Fruit fly (Drosophila melanogaster): ENCODE data around the gene beta4GalT7.

beta4GalT7 gene

dm6 chr3R:25047504-25047903, 24.4 kb downstream of the beta4GalT7 start, which contains the start of gene CG11790:
TSS of gene CG11790 (plus strand) at chr3R:25047706.
- TF ChIP-seq Dll (optimal IDR thresholded peaks at IDR 0.05) (no peak), usp (GFP tag; optimal IDR thresholded peaks at IDR 0.05) (no peak), EcR (GFP tag; optimal IDR thresholded peaks at IDR 0.05) (no peak)

dm6 chr3R:25049383-25049741, 26.3 kb downstream of the beta4GalT7 start, which contains the start of gene CG11791:
TSS of gene CG11791 (plus strand) at chr3R:25049616.
- TF ChIP-seq Dll (optimal IDR thresholded peaks at IDR 0.05), result no peak

- TF ChIP-seq pan (optimal IDR thresholded peaks at IDR 0.05) (no peak), CG8478 (optimal IDR thresholded peaks at IDR 0.05) (no peak), Dll (optimal IDR thresholded peaks at IDR 0.05) (no peak), usp (GFP tag; optimal IDR thresholded peaks at IDR 0.05) (no peak), psq (optimal IDR thresholded peaks at IDR 0.05) (no peak)
Observed at dm6 chr3R:25049742-25050517, 26.9 kb downstream of the beta4GalT7 start.

- TF ChIP-seq psq (optimal IDR thresholded peaks at IDR 0.05) (no peak), EcR (GFP tag; optimal IDR thresholded peaks at IDR 0.05) (no peak), pan (optimal IDR thresholded peaks at IDR 0.05) (no peak), Dll (optimal IDR thresholded peaks at IDR 0.05) (no peak), CG8478 (optimal IDR thresholded peaks at IDR 0.05) (no peak), usp (GFP tag; optimal IDR thresholded peaks at IDR 0.05) (no peak)
Observed at dm6 chr3R:25050649-25051048, 27.6 kb downstream of the beta4GalT7 start.

- no peak for TF ChIP-seq psq (optimal IDR thresholded peaks at IDR 0.05)
- TF ChIP-seq usp (GFP tag; optimal IDR thresholded peaks at IDR 0.05), result no peak
- no peak for TF ChIP-seq EcR (GFP tag; optimal IDR thresholded peaks at IDR 0.05)
- no peak for TF ChIP-seq pan (optimal IDR thresholded peaks at IDR 0.05)
- TF ChIP-seq Dll (optimal IDR thresholded peaks at IDR 0.05), result no peak
- TF ChIP-seq CG8478 (optimal IDR thresholded peaks at IDR 0.05), result no peak
Observed at dm6 chr3R:25051441-25052097, 28.5 kb downstream of the beta4GalT7 start.

dm6 chr3R:25054451-25055188, 31.6 kb downstream of the beta4GalT7 start, which contains the start of gene CG31109:
TSS of gene CG31109 (minus strand) at chr3R:25054653.
- TF ChIP-seq EcR (GFP tag; optimal IDR thresholded peaks at IDR 0.05), result no peak
- TF ChIP-seq usp (GFP tag; optimal IDR thresholded peaks at IDR 0.05), result no peak
- no peak for TF ChIP-seq CG8478 (optimal IDR thresholded peaks at IDR 0.05)
- no peak for TF ChIP-seq psq (optimal IDR thresholded peaks at IDR 0.05)
- TF ChIP-seq pan (optimal IDR thresholded peaks at IDR 0.05), result no peak
- no peak for TF ChIP-seq Dll (optimal IDR thresholded peaks at IDR 0.05)

dm6 chr3R:25056016-25056415, 33.0 kb downstream of the beta4GalT7 start, which contains the start of the genes CG31111 and stac:
TSS of gene CG31111 (minus strand) at chr3R:25056177.
TSS of gene stac (plus strand) at chr3R:25056286.
- TF ChIP-seq pan (optimal IDR thresholded peaks at IDR 0.05) (no peak), psq (optimal IDR thresholded peaks at IDR 0.05) (no peak), usp (GFP tag; optimal IDR thresholded peaks at IDR 0.05) (no peak), EcR (GFP tag; optimal IDR thresholded peaks at IDR 0.05) (no peak), CG8478 (optimal IDR thresholded peaks at IDR 0.05) (no peak)

dm6 chr3R:25056488-25057157, 33.6 kb downstream of the beta4GalT7 start:
- TF ChIP-seq EcR (GFP tag; optimal IDR thresholded peaks at IDR 0.05) (no peak), usp (GFP tag; optimal IDR thresholded peaks at IDR 0.05) (no peak), CG8478 (optimal IDR thresholded peaks at IDR 0.05) (no peak)

- no peak for TF ChIP-seq usp (GFP tag; optimal IDR thresholded peaks at IDR 0.05)
- no peak for TF ChIP-seq pan (optimal IDR thresholded peaks at IDR 0.05)
- TF ChIP-seq psq (optimal IDR thresholded peaks at IDR 0.05), result no peak
- TF ChIP-seq EcR (GFP tag; optimal IDR thresholded peaks at IDR 0.05), result no peak
- TF ChIP-seq Dll (optimal IDR thresholded peaks at IDR 0.05), result no peak
- TF ChIP-seq CG8478 (optimal IDR thresholded peaks at IDR 0.05), result no peak
Observed at dm6 chr3R:25060462-25060861, 37.4 kb downstream of the beta4GalT7 start.

dm6 chr3R:25064907-25065841, 42.1 kb downstream of the beta4GalT7 start, which contains the start of the genes veli and PQBP1:
TSS of gene veli (minus strand) at chr3R:25065591.
TSS of gene PQBP1 (plus strand) at chr3R:25065791.
- no peak for TF ChIP-seq pan (optimal IDR thresholded peaks at IDR 0.05)
- TF ChIP-seq CG8478 (optimal IDR thresholded peaks at IDR 0.05), result no peak
- no peak for TF ChIP-seq EcR (GFP tag; optimal IDR thresholded peaks at IDR 0.05)

dm6 chr3R:25066856-25067255, 43.8 kb downstream of the beta4GalT7 start:
- TF ChIP-seq psq (optimal IDR thresholded peaks at IDR 0.05), result no peak
- no peak for TF ChIP-seq Dll (optimal IDR thresholded peaks at IDR 0.05)
- TF ChIP-seq EcR (GFP tag; optimal IDR thresholded peaks at IDR 0.05), result no peak
- TF ChIP-seq CG8478 (optimal IDR thresholded peaks at IDR 0.05), result no peak
- TF ChIP-seq pan (optimal IDR thresholded peaks at IDR 0.05), result no peak
- no peak for TF ChIP-seq usp (GFP tag; optimal IDR thresholded peaks at IDR 0.05)

Data from whole organism.